Fruit fly (Drosophila melanogaster): Measurements from ENCODE around the gene CG44090.

CG44090 gene

dm6 chr3R:17391313-17391845 is 42.9 kb downstream of the CG44090 start, which contains the start of the genes Brf and sds22:
TSS of gene Brf (minus strand) at chr3R:17391337.
TSS of gene sds22 (plus strand) at chr3R:17391594.
- TF ChIP-seq CTCF (optimal IDR thresholded peaks at IDR 0.05) (no peak), CG8478 (optimal IDR thresholded peaks at IDR 0.05) (no peak)

dm6 chr3R:17386168-17386819 is 47.9 kb downstream of the CG44090 start:
- TF ChIP-seq CG8478 (optimal IDR thresholded peaks at IDR 0.05) (no peak), CTCF (optimal IDR thresholded peaks at IDR 0.05) (no peak)

dm6 chr3R:17385329-17386019 is 48.8 kb downstream of the CG44090 start:
- TF ChIP-seq CTCF (optimal IDR thresholded peaks at IDR 0.05) (peak in 1 of 2 experiments; percentile 12), CG8478 (optimal IDR thresholded peaks at IDR 0.05) (no peak)
